Fruit fly (Drosophila melanogaster) whole organism, embryonic: ENCODE data around the gene CG32633.

ENCODE experiments used
- Awh ChIP-seq: fragments of 200-800 bp; sonication (Bioruptor generic); IDR thresholded peaks from 2 replicates; pipeline ENCODE4, ENCODE4 v1.3.6; 2022; ENCODE audit warnings: missing biosample characterization, missing genetic modification characterization
- Blimp-1 ChIP-seq: fragments of 200-800 bp; sonication (Bioruptor generic); optimal IDR thresholded peaks from 3 replicates; lab custom pipeline; 2018; ENCODE audit warnings: missing biosample characterization, missing genetic modification characterization, mild to moderate bottlenecking, moderate library complexity, missing genetic modification reagents
- CG11560 ChIP-seq: fragments of 200-800 bp; sonication (Bioruptor generic); IDR thresholded peaks from 3 replicates; pipeline ENCODE4 v1.3.6; 2022; ENCODE audit warnings: missing biosample characterization, missing genetic modification characterization
- CG12155 ChIP-seq: fragments of 200-800 bp; sonication (Bioruptor generic); optimal IDR thresholded peaks from 3 replicates; lab custom pipeline; 2016; ENCODE audit warnings: missing biosample characterization, missing genetic modification characterization
- CG12219 ChIP-seq: fragments of 200-800 bp; sonication (Bioruptor generic); optimal IDR thresholded peaks from 3 replicates; lab custom pipeline; 2018; ENCODE audit warnings: missing biosample characterization, mild to moderate bottlenecking, missing genetic modification characterization
- CG12659 ChIP-seq: fragments of 200-800 bp; sonication (Bioruptor generic); optimal IDR thresholded peaks from 3 replicates; lab custom pipeline; 2017; ENCODE audit warnings: mild to moderate bottlenecking, missing biosample characterization, missing genetic modification reagents, missing genetic modification characterization
- CG13894 ChIP-seq: fragments of 200-800 bp; sonication (Bioruptor generic); optimal IDR thresholded peaks from 3 replicates; lab custom pipeline; 2018; ENCODE audit warnings: missing biosample characterization, mild to moderate bottlenecking, missing genetic modification characterization, moderate library complexity
- CG1603 ChIP-seq: fragments of 200-800 bp; sonication (Bioruptor generic); optimal IDR thresholded peaks from 2 replicates; lab custom pipeline; 2019; ENCODE audit warnings: missing biosample characterization, mild to moderate bottlenecking, missing genetic modification characterization, moderate library complexity
- CG2120 ChIP-seq: fragments of 200-800 bp; sonication (Bioruptor generic); optimal IDR thresholded peaks from 3 replicates; lab custom pipeline; 2016; ENCODE audit warnings: missing biosample characterization, missing genetic modification characterization
- CG30431 ChIP-seq: fragments of 200-800 bp; sonication (Bioruptor generic); optimal IDR thresholded peaks from 2 replicates; lab custom pipeline; 2017; ENCODE audit warnings: missing biosample characterization, missing genetic modification characterization
- CG31388 ChIP-seq: fragments of 200-800 bp; sonication (Bioruptor generic); optimal IDR thresholded peaks from 2 replicates; lab custom pipeline; 2016; ENCODE audit warnings: missing biosample characterization, missing genetic modification characterization
- CG32532 ChIP-seq: fragments of 200-800 bp; sonication (Bioruptor generic); IDR thresholded peaks from 2 replicates; pipeline ENCODE4 v1.3.6; 2022; ENCODE audit warnings: missing biosample characterization, missing genetic modification characterization
- CG3281 ChIP-seq: fragments of 200-800 bp; sonication (Bioruptor generic); optimal IDR thresholded peaks from 3 replicates; lab custom pipeline; 2017; ENCODE audit warnings: missing biosample characterization, mild to moderate bottlenecking, missing genetic modification characterization
- CG4617 ChIP-seq: fragments of 200-800 bp; sonication (Bioruptor generic); optimal IDR thresholded peaks from 3 replicates; lab custom pipeline; 2016; ENCODE audit warnings: missing biosample characterization, missing genetic modification characterization, borderline replicate concordance
- CG5180 ChIP-seq: fragments of 200-800 bp; sonication (Bioruptor generic); optimal IDR thresholded peaks from 3 replicates; lab custom pipeline; 2017; ENCODE audit warnings: missing biosample characterization, missing genetic modification characterization, mild to moderate bottlenecking, moderate library complexity, missing genetic modification reagents
- CG7745 ChIP-seq: fragments of 200-800 bp; sonication (Bioruptor generic); optimal IDR thresholded peaks from 2 replicates; lab custom pipeline; 2018; ENCODE audit warnings: missing biosample characterization, mild to moderate bottlenecking, missing genetic modification characterization, moderate library complexity
- CG7963 ChIP-seq: fragments of 200-800 bp; sonication (Bioruptor generic); IDR thresholded peaks from 3 replicates; pipeline ENCODE4 v1.3.6; 2022; ENCODE audit warnings: missing biosample characterization, missing genetic modification characterization; ENCODE audit not compliant: partially characterized antibody
- CG8765 ChIP-seq: fragments of 200-800 bp; sonication (Bioruptor generic); IDR thresholded peaks from 2 replicates; pipeline ENCODE4 v1.3.6; 2022; ENCODE audit warnings: missing biosample characterization, missing genetic modification characterization
- Chrac-16 ChIP-seq: fragments of 200-800 bp; sonication (Bioruptor generic); optimal IDR thresholded peaks from 3 replicates; lab custom pipeline; 2016; ENCODE audit warnings: missing biosample characterization, missing genetic modification characterization
- Doc2 ChIP-seq: fragments of 200-800 bp; sonication (Bioruptor generic); IDR thresholded peaks from 2 replicates; pipeline ENCODE4 v1.3.6; 2022; ENCODE audit warnings: missing biosample characterization, missing genetic modification characterization
- Elba2 ChIP-seq: fragments of 200-800 bp; sonication (Bioruptor generic); optimal IDR thresholded peaks from 3 replicates; lab custom pipeline; 2016; ENCODE audit warnings: missing biosample characterization, missing genetic modification characterization
- Ets97D ChIP-seq: fragments of 200-800 bp; sonication (Bioruptor generic); optimal IDR thresholded peaks from 3 replicates; lab custom pipeline; 2016; ENCODE audit warnings: missing biosample characterization, missing genetic modification characterization
- Hr39 ChIP-seq: fragments of >200 bp; optimal IDR thresholded peaks from 2 replicates; lab custom pipeline; 2017
- Mrtf ChIP-seq: fragments of 200-800 bp; sonication (Bioruptor generic); IDR thresholded peaks from 3 replicates; pipeline ENCODE4 v1.3.6; 2022; ENCODE audit warnings: missing biosample characterization, missing genetic modification characterization
- NC2α ChIP-seq: fragments of 200-800 bp; sonication (Bioruptor generic); optimal IDR thresholded peaks from 2 replicates; lab custom pipeline; 2016; ENCODE audit warnings: missing biosample characterization, missing genetic modification characterization
- Nf-YA ChIP-seq: fragments of 200-800 bp; sonication (Bioruptor generic); IDR thresholded peaks from 2 replicates; pipeline ENCODE4 v1.3.6; 2022; ENCODE audit warnings: missing biosample characterization, missing genetic modification characterization
- NfI ChIP-seq: fragments of 200-800 bp; sonication (Bioruptor generic); optimal IDR thresholded peaks from 3 replicates; lab custom pipeline; 2018; ENCODE audit warnings: missing biosample characterization, mild to moderate bottlenecking, missing genetic modification characterization, moderate library complexity
- Pdp1 ChIP-seq, 2 experiments: fragments of 200-800 bp; sonication (Bioruptor generic); optimal IDR thresholded peaks; 3 replicates each; lab custom pipeline; 2016; ENCODE audit warnings: missing biosample characterization in 2 of 2, missing genetic modification characterization in 2 of 2, mild to moderate bottlenecking in 1 of 2, moderate library complexity in 1 of 2
- Sry-β ChIP-seq: fragments of 200-800 bp; sonication (Bioruptor generic); optimal IDR thresholded peaks from 2 replicates; lab custom pipeline; 2018; ENCODE audit warnings: missing biosample characterization, mild to moderate bottlenecking, missing genetic modification characterization, moderate library complexity
- ab ChIP-seq: fragments of 200-800 bp; sonication (Bioruptor generic); optimal IDR thresholded peaks from 2 replicates; lab custom pipeline; 2016; ENCODE audit warnings: missing biosample characterization, missing genetic modification characterization
- bab2 ChIP-seq: fragments of 200-800 bp; sonication (Bioruptor generic); optimal IDR thresholded peaks from 2 replicates; lab custom pipeline; 2016; ENCODE audit warnings: missing biosample characterization, missing genetic modification characterization
- bbx ChIP-seq: fragments of 200-800 bp; sonication (Bioruptor generic); IDR thresholded peaks from 2 replicates; pipeline ENCODE4 v1.3.6; 2022; ENCODE audit warnings: missing biosample characterization, missing genetic modification characterization; ENCODE audit not compliant: partially characterized antibody
- bowl ChIP-seq: fragments of 200-800 bp; sonication (Bioruptor generic); IDR thresholded peaks from 2 replicates; pipeline ENCODE4 v1.3.6; 2022; ENCODE audit warnings: missing biosample characterization, missing genetic modification characterization
- cato ChIP-seq: fragments of 200-800 bp; sonication (Bioruptor generic); optimal IDR thresholded peaks from 2 replicates; lab custom pipeline; 2016; ENCODE audit warnings: missing biosample characterization, missing genetic modification characterization, borderline replicate concordance
- caup ChIP-seq: fragments of 200-800 bp; sonication (Bioruptor generic); optimal IDR thresholded peaks from 3 replicates; lab custom pipeline; 2017; ENCODE audit warnings: missing biosample characterization, mild to moderate bottlenecking, missing genetic modification characterization, moderate library complexity; ENCODE audit not compliant: severe bottlenecking
- chif ChIP-seq, 2 experiments: fragments of 200-800 bp; sonication (Bioruptor generic); optimal IDR thresholded peaks; 3 replicates each; lab custom pipeline; 2016; ENCODE audit warnings: missing biosample characterization in 2 of 2, missing genetic modification characterization in 2 of 2
- crp ChIP-seq, 2 experiments: fragments of 200-800 bp; sonication (Bioruptor generic); optimal IDR thresholded peaks; 2 replicates in 1 of 2; 3 replicates in 1 of 2; lab custom pipeline; 2017; ENCODE audit warnings: missing biosample characterization in 2 of 2, missing genetic modification characterization in 2 of 2, mild to moderate bottlenecking in 1 of 2, moderate library complexity in 1 of 2
- gcm2 ChIP-seq: fragments of 200-800 bp; sonication (Bioruptor generic); optimal IDR thresholded peaks from 2 replicates; lab custom pipeline; 2016; ENCODE audit warnings: missing biosample characterization, missing genetic modification characterization
- gem ChIP-seq: fragments of 200-800 bp; sonication (Bioruptor generic); optimal IDR thresholded peaks from 2 replicates; lab custom pipeline; 2019; ENCODE audit warnings: missing biosample characterization, mild to moderate bottlenecking, missing genetic modification characterization, moderate library complexity
- gfzf ChIP-seq: fragments of 200-800 bp; sonication (Bioruptor generic); optimal IDR thresholded peaks from 2 replicates; lab custom pipeline; 2016; ENCODE audit warnings: missing biosample characterization, mild to moderate bottlenecking, missing genetic modification characterization, moderate library complexity
- lmd ChIP-seq: fragments of 200-800 bp; sonication (Bioruptor generic); IDR thresholded peaks from 2 replicates; pipeline ENCODE4 v1.3.6; 2022; ENCODE audit warnings: missing biosample characterization, missing genetic modification characterization
- mam ChIP-seq: fragments of 200-800 bp; sonication (Bioruptor generic); optimal IDR thresholded peaks from 3 replicates; lab custom pipeline; 2016; ENCODE audit warnings: missing biosample characterization, missing genetic modification characterization
- pum ChIP-seq: fragments of 200-800 bp; sonication (Bioruptor generic); optimal IDR thresholded peaks from 2 replicates; lab custom pipeline; 2016; ENCODE audit warnings: missing biosample characterization, missing genetic modification characterization
- row ChIP-seq: fragments of 200-800 bp; sonication (Bioruptor generic); IDR thresholded peaks from 3 replicates; pipeline ENCODE4 v1.3.6; 2022; ENCODE audit warnings: missing biosample characterization, missing genetic modification characterization
- sr ChIP-seq: fragments of 200-800 bp; sonication (Bioruptor generic); IDR thresholded peaks from 3 replicates; pipeline ENCODE4 v1.3.6; 2022; ENCODE audit warnings: missing biosample characterization, missing genetic modification characterization
- stwl ChIP-seq: fragments of 200-800 bp; sonication (Bioruptor generic); optimal IDR thresholded peaks from 3 replicates; lab custom pipeline; 2018; ENCODE audit warnings: missing biosample characterization, mild to moderate bottlenecking, missing genetic modification characterization, moderate library complexity
- usp ChIP-seq: fragments of >200 bp; optimal IDR thresholded peaks from 2 replicates; lab custom pipeline; 2017; ENCODE audit warnings: missing biosample characterization, missing genetic modification characterization
- zen2 ChIP-seq: fragments of 200-800 bp; sonication (Bioruptor generic); IDR thresholded peaks from 3 replicates; pipeline ENCODE4 v1.3.6; 2022; ENCODE audit warnings: missing biosample characterization, missing genetic modification characterization; ENCODE audit not compliant: partially characterized antibody

CG32633 gene

DNA sequence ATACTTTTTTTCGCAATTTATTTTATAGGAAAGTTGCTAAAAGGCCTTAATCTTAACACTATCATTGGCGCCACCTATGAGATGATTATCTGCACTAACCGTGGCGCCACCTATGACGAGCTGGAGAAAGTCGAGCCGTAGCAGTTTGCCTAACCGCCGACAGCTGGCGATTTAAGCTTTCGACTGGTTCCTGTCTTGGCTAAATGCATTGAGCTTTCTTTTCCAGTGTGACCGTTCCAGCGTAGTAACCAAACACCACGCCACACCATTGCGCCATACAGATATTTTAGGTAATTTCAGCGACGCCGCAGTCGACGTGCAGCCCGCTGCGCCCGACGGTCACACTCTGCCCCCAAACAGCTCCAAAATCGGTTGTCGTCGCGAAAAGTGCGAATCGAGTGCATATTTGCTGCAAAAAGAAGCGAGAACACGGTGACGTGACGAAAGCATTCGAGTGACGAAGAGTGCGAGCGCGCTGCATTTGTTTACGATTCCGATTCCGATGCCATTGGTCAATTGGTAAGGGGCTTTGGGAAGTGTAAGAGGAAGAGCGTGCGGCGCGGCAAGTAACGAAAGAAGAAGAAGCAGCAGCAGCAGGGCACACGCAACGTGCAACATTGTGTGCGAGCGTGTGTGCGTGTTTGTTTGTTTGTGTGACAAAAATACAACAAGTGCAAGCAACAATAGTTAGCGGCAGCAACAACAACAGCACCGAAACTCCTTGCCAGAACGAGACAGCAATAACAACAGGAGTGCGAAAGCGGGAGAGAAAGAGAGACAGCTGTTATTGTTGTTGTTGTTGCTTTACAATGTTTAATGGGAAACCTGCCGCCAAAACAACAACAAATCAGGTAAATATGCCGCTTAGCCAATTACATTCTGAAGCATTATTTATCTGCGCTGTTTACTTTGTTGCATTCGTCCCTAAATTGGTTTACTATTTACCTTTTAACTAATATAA is 2.3 kb downstream of the CG32633 start, which contains the start of the genes CG46311 and Tpst (continued):
- TF ChIP-seq row (GFP tag; lab: Robert Waterston, UW) (peak; percentile 21; the same call in 1 of the 3 replicates), CG7745 (no peak), CG2120 (GFP tag; lab: Kevin White, UChicago) (peak; percentile 62), Doc2 (GFP tag; lab: Robert Waterston, UW) (no peak), CG4617 (GFP tag; lab: Kevin White, UChicago) (peak; percentile 36), Mrtf (GFP tag; lab: Robert Waterston, UW) (peak; percentile 54; the same call in 2 of the 3 replicates), Elba2 (GFP tag; lab: Kevin White, UChicago) (no peak), Chrac-16 (peak; percentile 75), NC2α (GFP tag; lab: Kevin White, UChicago) (peak; percentile 46), crp (GFP tag; optimal IDR thresholded peaks at IDR 0.05; lab: Kevin White, UChicago) (peak in 1 of 2 experiments; percentile 50), chif (GFP tag; optimal IDR thresholded peaks at IDR 0.05; lab: Kevin White, UChicago) (peak; percentile 6 to 83), bowl (GFP tag; lab: Robert Waterston, UW) (no peak), sr (GFP tag; lab: Robert Waterston, UW) (peak; percentile 43; the same call in 2 of the 3 replicates), CG1603 (tag; lab: Kevin White, UChicago) (peak; percentile 80), gfzf (peak; percentile 99), mam (GFP tag; lab: Kevin White, UChicago) (peak; percentile 64), CG12659 (peak; percentile 82), CG11560 (peak; percentile 57; the same call in 2 of the 3 replicates), ab (no peak), Awh (GFP tag; lab: Robert Waterston, UW) (peak; percentile 66), Nf-YA (GFP tag; lab: Robert Waterston, UW) (no peak), usp (GFP tag; lab: Kevin White, UChicago) (no peak), CG5180 (GFP tag; lab: Kevin White, UChicago) (no peak), CG7963 (GFP tag; lab: Robert Waterston, UW) (no peak), CG12155 (GFP tag; lab: Kevin White, UChicago) (peak; percentile 47), Ets97D (GFP tag; lab: Kevin White, UChicago) (peak; percentile 78), bab2 (GFP tag; lab: Kevin White, UChicago) (peak; percentile 72), zen2 (GFP tag; lab: Robert Waterston, UW) (no peak), Hr39 (lab: Kevin White, UChicago) (no peak), lmd (peak; percentile 73), caup (peak; percentile 61), CG12219 (GFP tag; lab: Kevin White, UChicago) (no peak), bbx (GFP tag; lab: Robert Waterston, UW) (peak; percentile 33; the same call in 1 of the 2 replicates), Sry-β (GFP tag; lab: Kevin White, UChicago) (no peak), CG30431 (GFP tag; lab: Kevin White, UChicago) (peak; percentile 28), CG3281 (peak; percentile 27), gcm2 (GFP tag; lab: Kevin White, UChicago) (no peak), Blimp-1 (GFP tag; lab: Kevin White, UChicago) (peak; percentile 34), CG13894 (tag; lab: Kevin White, UChicago) (no peak), CG31388 (peak; percentile 2), CG8765 (GFP tag; lab: Robert Waterston, UW) (no peak), gem (peak; percentile 50), NfI (peak; percentile 59), cato (GFP tag; lab: Kevin White, UChicago) (no peak), Pdp1 (GFP tag; optimal IDR thresholded peaks at IDR 0.05; lab: Kevin White, UChicago) (peak; percentile 61), CG32532 (GFP tag; lab: Robert Waterston, UW) (peak; percentile 86), pum (peak; percentile 58), stwl (tag; lab: Kevin White, UChicago) (peak; percentile 53)
